Fruit fly (Drosophila melanogaster) whole organism, embryonic: ENCODE data around the gene Bem46.

Source experiments
- Asciz ChIP-seq: fragments of 200-800 bp; sonication (Bioruptor generic); optimal IDR thresholded peaks from 2 replicates; lab custom pipeline; 2017; ENCODE audit warnings: missing biosample characterization, mild to moderate bottlenecking, missing genetic modification characterization, missing genetic modification reagents
- CG1024 ChIP-seq: fragments of 200-800 bp; sonication (Bioruptor generic); IDR thresholded peaks from 2 replicates; pipeline ENCODE4 v1.3.6; 2022; ENCODE audit warnings: missing biosample characterization, missing genetic modification characterization
- CG10267 ChIP-seq: fragments of 200-800 bp; sonication (Bioruptor generic); optimal IDR thresholded peaks from 2 replicates; lab custom pipeline; 2018; ENCODE audit warnings: missing biosample characterization, mild to moderate bottlenecking, missing genetic modification characterization, moderate library complexity
- CG11085 ChIP-seq: fragments of 200-800 bp; sonication (Bioruptor generic); IDR thresholded peaks from 2 replicates; pipeline ENCODE4 v1.3.6; 2022; ENCODE audit warnings: missing biosample characterization, missing genetic modification characterization
- CG11723 ChIP-seq: fragments of 200-800 bp; sonication (Bioruptor generic); optimal IDR thresholded peaks from 2 replicates; lab custom pipeline; 2017; ENCODE audit warnings: missing biosample characterization, mild to moderate bottlenecking, missing genetic modification characterization
- CG12219 ChIP-seq: fragments of 200-800 bp; sonication (Bioruptor generic); optimal IDR thresholded peaks from 3 replicates; lab custom pipeline; 2018; ENCODE audit warnings: missing biosample characterization, mild to moderate bottlenecking, missing genetic modification characterization
- CG13624 ChIP-seq: fragments of 200-800 bp; sonication (Bioruptor generic); optimal IDR thresholded peaks from 2 replicates; lab custom pipeline; 2016; ENCODE audit warnings: missing biosample characterization, missing genetic modification characterization
- CG13894 ChIP-seq: fragments of 200-800 bp; sonication (Bioruptor generic); optimal IDR thresholded peaks from 3 replicates; lab custom pipeline; 2018; ENCODE audit warnings: missing biosample characterization, mild to moderate bottlenecking, missing genetic modification characterization, moderate library complexity
- CG15479 ChIP-seq: fragments of 200-800 bp; sonication (Bioruptor generic); optimal IDR thresholded peaks from 3 replicates; lab custom pipeline; 2019; ENCODE audit warnings: missing biosample characterization, mild to moderate bottlenecking, missing genetic modification characterization, moderate library complexity
- CG1647 ChIP-seq: fragments of 200-800 bp; sonication (Bioruptor generic); optimal IDR thresholded peaks from 3 replicates; lab custom pipeline; 2016; ENCODE audit warnings: missing biosample characterization, missing genetic modification characterization
- CG17359 ChIP-seq: fragments of 200-800 bp; sonication (Bioruptor generic); optimal IDR thresholded peaks from 3 replicates; lab custom pipeline; 2018; ENCODE audit warnings: missing biosample characterization, mild to moderate bottlenecking, missing genetic modification characterization, moderate library complexity
- CG17912 ChIP-seq: fragments of 200-800 bp; sonication (Bioruptor generic); optimal IDR thresholded peaks from 2 replicates; lab custom pipeline; 2018; ENCODE audit warnings: missing biosample characterization, mild to moderate bottlenecking, missing genetic modification characterization
- CG3065 ChIP-seq: fragments of 200-800 bp; sonication (Bioruptor generic); optimal IDR thresholded peaks from 2 replicates; lab custom pipeline; 2016; ENCODE audit warnings: missing biosample characterization, missing genetic modification characterization
- CG6654 ChIP-seq: fragments of 200-800 bp; sonication (Bioruptor generic); optimal IDR thresholded peaks from 2 replicates; lab custom pipeline; 2017; ENCODE audit warnings: missing biosample characterization, mild to moderate bottlenecking, missing genetic modification characterization
- CG8281 ChIP-seq: fragments of 200-800 bp; sonication (Bioruptor generic); optimal IDR thresholded peaks from 2 replicates; lab custom pipeline; 2018; ENCODE audit warnings: missing biosample characterization, mild to moderate bottlenecking, missing genetic modification characterization, moderate library complexity
- CG8478 ChIP-seq: fragments of >200 bp; optimal IDR thresholded peaks from 2 replicates; lab custom pipeline; 2018
- CG9437 ChIP-seq: fragments of 200-800 bp; sonication (Bioruptor generic); optimal IDR thresholded peaks from 2 replicates; lab custom pipeline; 2018; ENCODE audit warnings: missing biosample characterization, mild to moderate bottlenecking, missing genetic modification characterization
- CG9932 ChIP-seq: fragments of 200-800 bp; sonication (Bioruptor generic); IDR thresholded peaks from 2 replicates; pipeline ENCODE4 v1.3.6; 2022; ENCODE audit warnings: missing biosample characterization, missing genetic modification characterization
- Camta ChIP-seq: fragments of 200-800 bp; sonication (Bioruptor generic); optimal IDR thresholded peaks from 2 replicates; lab custom pipeline; 2016; ENCODE audit warnings: missing biosample characterization, missing genetic modification characterization
- CkIIα-i1 ChIP-seq: fragments of 200-800 bp; sonication (Bioruptor generic); IDR thresholded peaks from 2 replicates; pipeline ENCODE4 v1.3.6; 2022; ENCODE audit warnings: missing biosample characterization, missing genetic modification characterization
- D19A ChIP-seq: fragments of 200-800 bp; optimal IDR thresholded peaks from 3 replicates; lab custom pipeline; 2019; ENCODE audit warnings: missing biosample characterization, mild to moderate bottlenecking, missing genetic modification characterization, moderate library complexity
- Doc3 ChIP-seq: fragments of 200-800 bp; sonication (Bioruptor generic); IDR thresholded peaks from 3 replicates; pipeline ENCODE4 v1.3.6; 2022; ENCODE audit warnings: missing biosample characterization, missing genetic modification characterization; ENCODE audit not compliant: partially characterized antibody
- Eip74EF ChIP-seq, 2 experiments: fragments of 200-800 bp in 1 of 2; fragments of >200 bp in 1 of 2; sonication (Bioruptor generic) in 1 of 2; optimal IDR thresholded peaks; 2 replicates each; lab custom pipeline; 2017 to 2019; ENCODE audit warnings: missing biosample characterization in 2 of 2, missing genetic modification characterization in 2 of 2, mild to moderate bottlenecking in 1 of 2, moderate library complexity in 1 of 2
- HLH3B ChIP-seq: fragments of 200-800 bp; sonication (Bioruptor generic); IDR thresholded peaks from 2 replicates; pipeline ENCODE4 v1.3.6; 2022; ENCODE audit warnings: missing biosample characterization, missing genetic modification characterization
- Kr ChIP-seq: fragments of 200-800 bp; sonication (Bioruptor generic); optimal IDR thresholded peaks from 2 replicates; lab custom pipeline; 2017; ENCODE audit warnings: missing biosample characterization, mild to moderate bottlenecking, missing genetic modification characterization
- Neu2 ChIP-seq: fragments of 200-800 bp; sonication (Bioruptor generic); optimal IDR thresholded peaks from 3 replicates; lab custom pipeline; 2016; ENCODE audit warnings: missing biosample characterization, missing genetic modification characterization, borderline replicate concordance
- Oaz ChIP-seq: fragments of 200-800 bp; sonication (Bioruptor generic); IDR thresholded peaks from 2 replicates; pipeline ENCODE4 v1.3.6; 2022; ENCODE audit warnings: missing biosample characterization, missing genetic modification characterization
- Oli ChIP-seq: fragments of 200-800 bp; sonication (Bioruptor generic); optimal IDR thresholded peaks from 2 replicates; lab custom pipeline; 2018; ENCODE audit warnings: missing biosample characterization, mild to moderate bottlenecking, missing genetic modification characterization, moderate library complexity
- Pdp1 ChIP-seq, 2 experiments: fragments of 200-800 bp; sonication (Bioruptor generic); optimal IDR thresholded peaks; 3 replicates each; lab custom pipeline; 2016; ENCODE audit warnings: missing biosample characterization in 2 of 2, missing genetic modification characterization in 2 of 2, mild to moderate bottlenecking in 1 of 2, moderate library complexity in 1 of 2
- YL-1 ChIP-seq: fragments of 200-800 bp; sonication (Bioruptor generic); optimal IDR thresholded peaks from 3 replicates; lab custom pipeline; 2017; ENCODE audit warnings: missing biosample characterization, mild to moderate bottlenecking, missing genetic modification characterization
- ab ChIP-seq: fragments of 200-800 bp; sonication (Bioruptor generic); optimal IDR thresholded peaks from 2 replicates; lab custom pipeline; 2016; ENCODE audit warnings: missing biosample characterization, missing genetic modification characterization
- abd-A ChIP-seq: fragments of 200-800 bp; sonication (Bioruptor generic); optimal IDR thresholded peaks from 3 replicates; lab custom pipeline; 2019; ENCODE audit warnings: missing biosample characterization, mild to moderate bottlenecking, missing genetic modification characterization, moderate library complexity
- bcd ChIP-seq: fragments of 200-800 bp; sonication (Bioruptor generic); optimal IDR thresholded peaks from 2 replicates; lab custom pipeline; 2017; ENCODE audit warnings: missing biosample characterization, mild to moderate bottlenecking, missing genetic modification characterization
- bsh ChIP-seq, 2 experiments: fragments of 200-800 bp; sonication (Bioruptor generic); optimal IDR thresholded peaks; 2 replicates each; lab custom pipeline; 2017 to 2018; ENCODE audit warnings: mild to moderate bottlenecking in 2 of 2, missing biosample characterization in 2 of 2, missing genetic modification characterization in 2 of 2, moderate library complexity in 1 of 2
- chn ChIP-seq: fragments of 200-800 bp; sonication (Bioruptor generic); optimal IDR thresholded peaks from 2 replicates; lab custom pipeline; 2016; ENCODE audit warnings: missing biosample characterization, missing genetic modification characterization
- fd102C ChIP-seq: fragments of 200-800 bp; sonication (Bioruptor generic); optimal IDR thresholded peaks from 2 replicates; lab custom pipeline; 2018; ENCODE audit warnings: missing biosample characterization, mild to moderate bottlenecking, missing genetic modification characterization, moderate library complexity
- h ChIP-seq: fragments of >200 bp; optimal IDR thresholded peaks from 2 replicates; lab custom pipeline; 2017
- hkb ChIP-seq, 2 experiments: fragments of 200-800 bp in 1 of 2; fragments of >200 bp in 1 of 2; sonication (Bioruptor generic) in 1 of 2; IDR thresholded peaks in 1 of 2; optimal IDR thresholded peaks in 1 of 2; 2 replicates each; pipeline versions ENCODE4 v1.3.6 to Lab custom; 2017 to 2022; ENCODE audit warnings: missing biosample characterization in 1 of 2, missing genetic modification characterization in 1 of 2
- insv ChIP-seq, 2 experiments: fragments of 200-800 bp; sonication (Bioruptor generic); optimal IDR thresholded peaks; 3 replicates each; lab custom pipeline; 2016 to 2018; ENCODE audit warnings: missing biosample characterization in 2 of 2, missing genetic modification characterization in 2 of 2
- jing ChIP-seq: fragments of 200-800 bp; sonication (Bioruptor generic); optimal IDR thresholded peaks from 2 replicates; lab custom pipeline; 2018; ENCODE audit warnings: missing biosample characterization, mild to moderate bottlenecking, missing genetic modification characterization
- kay ChIP-seq: fragments of 200-800 bp; sonication (Bioruptor generic); optimal IDR thresholded peaks from 2 replicates; lab custom pipeline; 2016; ENCODE audit warnings: missing biosample characterization, missing genetic modification characterization
- ken ChIP-seq: fragments of 200-800 bp; sonication (Bioruptor generic); IDR thresholded peaks from 3 replicates; pipeline ENCODE4 v1.3.6; 2022; ENCODE audit warnings: missing biosample characterization, missing genetic modification characterization
- oc ChIP-seq: fragments of 200-800 bp; sonication (Bioruptor generic); optimal IDR thresholded peaks from 2 replicates; lab custom pipeline; 2018; ENCODE audit warnings: missing biosample characterization, mild to moderate bottlenecking, missing genetic modification characterization, moderate library complexity
- pan ChIP-seq, 4 experiments: fragments of >200 bp in 3 of 4; fragments of 200-800 bp in 1 of 4; sonication (Bioruptor generic) in 1 of 4; optimal IDR thresholded peaks in 3 of 4; IDR thresholded peaks in 1 of 4; 2 replicates each; pipeline versions ENCODE4 v1.3.6 to Lab custom; 2017 to 2022; ENCODE audit warnings: missing biosample characterization in 2 of 4, missing genetic modification characterization in 2 of 4, mixed read lengths in 1 of 4
- sens ChIP-seq: fragments of 200-800 bp; sonication (Bioruptor generic); peaks from one replicate; lab custom pipeline; 2016; ENCODE audit warnings: missing biosample characterization, missing genetic modification characterization
- ssp ChIP-seq: fragments of 200-800 bp; sonication (Bioruptor generic); IDR thresholded peaks from 2 replicates; pipeline ENCODE4 v1.3.6; 2022; ENCODE audit warnings: missing biosample characterization, missing genetic modification characterization
- tx ChIP-seq: fragments of 200-800 bp; sonication (Bioruptor generic); optimal IDR thresholded peaks from 2 replicates; lab custom pipeline; 2016; ENCODE audit warnings: missing biosample characterization, missing genetic modification characterization
- unc-4 ChIP-seq: fragments of 200-800 bp; sonication (Bioruptor generic); IDR thresholded peaks from 2 replicates; pipeline ENCODE4 v1.3.6; 2022; ENCODE audit warnings: missing biosample characterization, missing genetic modification characterization; ENCODE audit not compliant: partially characterized antibody
- vfl ChIP-seq: fragments of 200-800 bp; sonication (Bioruptor generic); optimal IDR thresholded peaks from 2 replicates; lab custom pipeline; 2016; ENCODE audit warnings: missing biosample characterization, missing genetic modification characterization
- wor ChIP-seq: fragments of 200-800 bp; sonication (Bioruptor generic); IDR thresholded peaks from 2 replicates; pipeline ENCODE4 v1.3.6; 2022; ENCODE audit warnings: missing biosample characterization, missing genetic modification characterization

Gene Bem46

dm6 chr2L:2966917-2967316, 21.0 kb upstream of the Bem46 start (continued):
- TF ChIP-seq CG9932 (GFP tag; lab: Robert Waterston, UW), result no peak
- peak; percentile 2 for TF ChIP-seq Camta
- no peak for TF ChIP-seq CkIIα-i1
- 0 out of 3 replicates have a peak, but pooled peaks have one; percentile 14 for TF ChIP-seq Doc3 (GFP tag; lab: Robert Waterston, UW)
- TF ChIP-seq D19A (tag; lab: Kevin White, UChicago), result no peak
- TF ChIP-seq HLH3B (GFP tag; lab: Robert Waterston, UW), result no peak
- no peak for TF ChIP-seq Neu2 (GFP tag; lab: Kevin White, UChicago)
- TF ChIP-seq CG17912, result no peak
- no peak for TF ChIP-seq CG12219 (GFP tag; lab: Kevin White, UChicago)
- no peak for TF ChIP-seq CG13624
- TF ChIP-seq insv (GFP tag; optimal IDR thresholded peaks at IDR 0.05; lab: Kevin White, UChicago), result no peak
- no peak for TF ChIP-seq CG8281 (tag; lab: Kevin White, UChicago)
- no peak for TF ChIP-seq Pdp1 (GFP tag; optimal IDR thresholded peaks at IDR 0.05; lab: Kevin White, UChicago)
- no peak for TF ChIP-seq pan (optimal IDR thresholded peaks at IDR 0.05; lab: Kevin White, UChicago)
- TF ChIP-seq pan (GFP tag; optimal IDR thresholded peaks at IDR 0.05 in 1 of 2, IDR thresholded peaks at IDR 0.05 in 1 of 2), result no peak
- TF ChIP-seq Oli (tag; lab: Kevin White, UChicago), result no peak
- TF ChIP-seq oc (tag; lab: Kevin White, UChicago), result no peak
- no peak for TF ChIP-seq unc-4 (GFP tag; lab: Robert Waterston, UW)
- no peak for TF ChIP-seq wor (GFP tag; lab: Robert Waterston, UW)
- TF ChIP-seq CG15479, result peak; percentile 73
- TF ChIP-seq hkb (optimal IDR thresholded peaks at IDR 0.05; lab: Kevin White, UChicago), result no peak
- TF ChIP-seq hkb (GFP tag; IDR thresholded peaks at IDR 0.05; lab: Robert Waterston, UW), result no peak
- TF ChIP-seq CG11085 (GFP tag; lab: Robert Waterston, UW), result no peak
- no peak for TF ChIP-seq h
- TF ChIP-seq tx (GFP tag; lab: Kevin White, UChicago), result no peak
- no peak for TF ChIP-seq CG6654 (GFP tag; lab: Kevin White, UChicago)
- TF ChIP-seq CG1024, result peak; percentile 17; the same call in 1 of the 2 replicates
- no peak for TF ChIP-seq chn (GFP tag; lab: Kevin White, UChicago)
- TF ChIP-seq CG11723, result no peak
- TF ChIP-seq ken (GFP tag; lab: Robert Waterston, UW), result no peak
- TF ChIP-seq Kr (GFP tag; lab: Kevin White, UChicago), result no peak
- no peak for TF ChIP-seq bcd (GFP tag; lab: Kevin White, UChicago)
- peak; percentile 83 for TF ChIP-seq fd102C
- no peak for TF ChIP-seq CG17359 (tag; lab: Kevin White, UChicago)
- TF ChIP-seq Eip74EF (GFP tag; optimal IDR thresholded peaks at IDR 0.05; lab: Kevin White, UChicago), result no peak
- TF ChIP-seq bsh (GFP tag; optimal IDR thresholded peaks at IDR 0.05; lab: Kevin White, UChicago), result peak in 1 of 2 experiments; percentile 14
- TF ChIP-seq ssp (GFP tag; lab: Robert Waterston, UW), result no peak
- TF ChIP-seq CG3065 (GFP tag; lab: Kevin White, UChicago), result no peak
- no peak for TF ChIP-seq ab (GFP tag; lab: Kevin White, UChicago)
- TF ChIP-seq Asciz (GFP tag; lab: Kevin White, UChicago), result no peak
- TF ChIP-seq sens (GFP tag; lab: Kevin White, UChicago), result peak; percentile 58
- no peak for TF ChIP-seq CG8478 (lab: Kevin White, UChicago)
- TF ChIP-seq YL-1 (GFP tag; lab: Kevin White, UChicago), result no peak
- no peak for TF ChIP-seq kay (GFP tag; lab: Kevin White, UChicago)
- no peak for TF ChIP-seq CG1647
- no peak for TF ChIP-seq vfl (GFP tag; lab: Kevin White, UChicago)
- TF ChIP-seq CG9437 (GFP tag; lab: Kevin White, UChicago), result no peak
- TF ChIP-seq abd-A (tag; lab: Kevin White, UChicago), result no peak
- TF ChIP-seq jing, result no peak
- TF ChIP-seq CG13894 (tag; lab: Kevin White, UChicago), result no peak
- TF ChIP-seq Oaz, result no peak
- TF ChIP-seq CG10267 (tag; lab: Kevin White, UChicago), result peak; percentile 11
